Fruit fly (Drosophila melanogaster): ENCODE measurements around the gene CG3708.
A peak's percentile ranks its signal among the peaks of the same experiment; 100 is the strongest.

The CG3708 gene

dm6 chrX:935901-936207, 6.0 kb upstream of the CG3708 start:
- TF ChIP-seq CG8478 (optimal IDR thresholded peaks at IDR 0.05) (no peak), Dll (optimal IDR thresholded peaks at IDR 0.05) (no peak), usp (GFP tag; optimal IDR thresholded peaks at IDR 0.05) (no peak), EcR (GFP tag; optimal IDR thresholded peaks at IDR 0.05) (no peak), pan (optimal IDR thresholded peaks at IDR 0.05) (no peak), psq (optimal IDR thresholded peaks at IDR 0.05) (no peak)

- peak; percentile 4 for TF ChIP-seq CG8478 (optimal IDR thresholded peaks at IDR 0.05)
- TF ChIP-seq EcR (GFP tag; optimal IDR thresholded peaks at IDR 0.05) = no peak
Observed at dm6 chrX:935049-935900, 5.4 kb upstream of the CG3708 start, which contains the start of gene TRAM. TSS of gene TRAM (plus strand) at chrX:935232.

DNA sequence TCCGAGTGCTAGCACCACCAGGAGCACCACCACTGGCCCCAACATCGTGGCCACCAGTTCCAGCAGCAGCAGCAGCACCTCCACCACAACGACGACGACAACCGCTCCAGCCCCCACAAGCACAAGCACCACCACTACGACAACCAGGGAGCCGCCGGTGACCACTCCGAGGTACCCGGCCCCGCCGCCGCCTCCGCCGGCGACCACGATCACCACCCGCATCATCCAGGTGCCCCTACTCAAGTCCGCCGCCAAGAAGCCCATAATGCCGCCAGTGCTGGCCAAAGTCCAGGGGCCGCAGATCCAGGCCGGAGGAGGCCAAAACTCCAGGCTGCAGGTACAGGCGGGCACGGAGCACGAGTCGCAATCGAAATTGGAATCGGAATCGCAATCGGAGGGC, 4.1 kb upstream of the CG3708 start:
- TF ChIP-seq CG8478 (optimal IDR thresholded peaks at IDR 0.05) = no peak
- no peak for TF ChIP-seq EcR (GFP tag; optimal IDR thresholded peaks at IDR 0.05)
- no peak for TF ChIP-seq usp (GFP tag; optimal IDR thresholded peaks at IDR 0.05)
- TF ChIP-seq pan (optimal IDR thresholded peaks at IDR 0.05) = no peak
- no peak for TF ChIP-seq psq (optimal IDR thresholded peaks at IDR 0.05)
- TF ChIP-seq Dll (optimal IDR thresholded peaks at IDR 0.05) = no peak

DNA sequence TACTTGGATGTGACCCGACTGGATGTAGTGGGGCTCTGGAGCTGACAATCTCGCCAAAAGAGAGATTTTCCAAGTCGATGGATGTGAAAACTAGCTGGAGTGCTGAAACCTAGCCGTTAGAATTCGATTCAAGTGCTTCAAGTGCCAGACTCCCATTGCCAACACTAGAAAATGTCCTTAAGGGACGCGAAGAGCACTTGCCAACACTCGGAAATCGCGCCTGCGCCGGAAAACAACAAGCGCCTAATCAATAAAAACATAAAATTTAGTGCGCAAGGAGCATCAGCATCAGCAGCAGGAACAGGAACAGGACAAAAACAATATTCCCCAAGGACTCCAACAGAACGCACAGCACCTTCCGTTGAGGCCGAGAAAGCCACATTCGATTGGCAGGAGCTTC, 3.0 kb upstream of the CG3708 start:
- TF ChIP-seq psq (optimal IDR thresholded peaks at IDR 0.05) (no peak), pan (optimal IDR thresholded peaks at IDR 0.05) (no peak), Dll (optimal IDR thresholded peaks at IDR 0.05) (no peak), usp (GFP tag; optimal IDR thresholded peaks at IDR 0.05) (no peak), EcR (GFP tag; optimal IDR thresholded peaks at IDR 0.05) (no peak), CG8478 (optimal IDR thresholded peaks at IDR 0.05) (no peak)

DNA sequence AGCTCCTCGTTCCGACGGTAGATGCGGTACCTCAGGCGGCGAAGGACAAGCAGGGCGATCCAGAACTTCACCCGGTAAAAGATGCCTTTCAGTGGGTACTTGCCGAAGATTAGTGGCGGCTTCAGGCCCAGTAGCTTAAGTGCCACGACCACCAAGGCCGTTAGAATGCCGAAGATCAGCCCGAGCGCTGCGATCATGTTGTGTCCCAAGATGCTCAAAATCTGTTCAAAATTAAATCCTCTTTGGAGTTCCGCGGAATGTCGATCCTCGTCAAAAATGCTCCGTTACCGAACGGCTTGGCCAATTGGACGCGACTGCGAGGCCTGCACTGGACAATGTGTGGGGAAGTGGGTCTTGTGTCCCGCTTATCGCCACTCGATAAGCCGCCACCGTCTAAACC, 2.3 kb upstream of the CG3708 start, which contains the start of the genes CG32815 and CG3706:
Gene CG32815, plus strand, starts transcription at position 301 of the 400 bp plus-strand sequence.
Gene CG3706, minus strand, starts transcription at position 310 of the 400 bp plus-strand sequence.
- TF ChIP-seq EcR (GFP tag; optimal IDR thresholded peaks at IDR 0.05) (no peak), Dll (optimal IDR thresholded peaks at IDR 0.05) (no peak), CG8478 (optimal IDR thresholded peaks at IDR 0.05) (no peak), usp (GFP tag; optimal IDR thresholded peaks at IDR 0.05) (no peak), psq (optimal IDR thresholded peaks at IDR 0.05) (no peak), pan (optimal IDR thresholded peaks at IDR 0.05) (no peak)

- TF ChIP-seq usp (GFP tag; optimal IDR thresholded peaks at IDR 0.05) = no peak
- TF ChIP-seq CG8478 (optimal IDR thresholded peaks at IDR 0.05) = no peak
- TF ChIP-seq EcR (GFP tag; optimal IDR thresholded peaks at IDR 0.05) = no peak
Observed at dm6 chrX:927863-928257, 2.0 kb downstream of the CG3708 start, which contains the start of the genes CG43867 and MED22. TSS of gene CG43867 (minus strand) at chrX:927975. TSS of gene MED22 (plus strand) at chrX:928139.

dm6 chrX:927209-927862, 2.6 kb downstream of the CG3708 start, which contains the start of gene Lztr1:
TSS of gene Lztr1 (minus strand) at chrX:927582.
- TF ChIP-seq EcR (GFP tag; optimal IDR thresholded peaks at IDR 0.05) (no peak), psq (optimal IDR thresholded peaks at IDR 0.05) (no peak), pan (optimal IDR thresholded peaks at IDR 0.05) (no peak), Dll (optimal IDR thresholded peaks at IDR 0.05) (no peak), usp (GFP tag; optimal IDR thresholded peaks at IDR 0.05) (no peak), CG8478 (optimal IDR thresholded peaks at IDR 0.05) (no peak)

- no peak for TF ChIP-seq CG8478 (optimal IDR thresholded peaks at IDR 0.05)
- TF ChIP-seq EcR (GFP tag; optimal IDR thresholded peaks at IDR 0.05) = no peak
- TF ChIP-seq psq (optimal IDR thresholded peaks at IDR 0.05) = no peak
- TF ChIP-seq usp (GFP tag; optimal IDR thresholded peaks at IDR 0.05) = no peak
- no peak for TF ChIP-seq Dll (optimal IDR thresholded peaks at IDR 0.05)
- TF ChIP-seq pan (optimal IDR thresholded peaks at IDR 0.05) = no peak
Observed at dm6 chrX:921359-921758, 8.5 kb downstream of the CG3708 start.

DNA sequence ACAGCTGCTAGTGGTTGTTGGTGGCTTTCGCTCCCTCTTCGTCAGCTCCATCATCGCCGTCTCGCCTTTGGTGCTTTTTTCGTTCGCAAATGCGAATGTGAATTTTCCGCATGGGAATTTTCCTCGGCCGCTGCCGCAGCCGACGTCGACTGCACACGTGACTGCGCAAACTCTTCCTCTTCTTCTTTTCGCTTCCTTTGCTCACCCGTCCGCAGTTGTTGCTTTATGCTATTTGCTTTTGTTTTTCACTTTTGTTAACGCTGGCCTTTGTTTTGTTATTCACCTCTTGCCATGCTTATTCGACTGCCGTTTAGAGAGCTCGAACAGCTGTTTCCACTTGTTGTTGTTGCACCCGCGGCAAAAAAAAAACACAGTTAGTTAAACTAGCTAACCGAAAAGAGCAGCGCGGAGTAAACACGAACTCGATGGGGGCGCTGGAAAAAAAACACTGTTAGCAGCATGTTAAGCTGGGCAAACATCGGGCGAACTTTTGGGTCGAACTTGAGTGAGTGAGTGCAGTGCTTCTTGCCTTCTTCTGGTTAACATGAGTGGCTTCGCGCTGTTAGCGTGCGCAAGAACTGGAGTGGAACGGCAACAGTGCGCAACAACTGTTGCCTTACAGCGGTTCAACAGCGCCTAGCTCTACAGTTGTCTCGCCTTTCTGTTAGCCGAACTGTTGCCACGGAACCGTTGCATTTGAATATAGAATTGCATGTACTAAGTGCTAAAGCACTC, 21.0 kb downstream of the CG3708 start:
- TF ChIP-seq pan (optimal IDR thresholded peaks at IDR 0.05) = no peak
- no peak for TF ChIP-seq Dll (optimal IDR thresholded peaks at IDR 0.05)

- TF ChIP-seq psq (optimal IDR thresholded peaks at IDR 0.05) = no peak
- TF ChIP-seq Dll (optimal IDR thresholded peaks at IDR 0.05) = no peak
- TF ChIP-seq EcR (GFP tag; optimal IDR thresholded peaks at IDR 0.05) = no peak
- no peak for TF ChIP-seq usp (GFP tag; optimal IDR thresholded peaks at IDR 0.05)
Observed at dm6 chrX:900725-901345, 29.1 kb downstream of the CG3708 start.

DNA sequence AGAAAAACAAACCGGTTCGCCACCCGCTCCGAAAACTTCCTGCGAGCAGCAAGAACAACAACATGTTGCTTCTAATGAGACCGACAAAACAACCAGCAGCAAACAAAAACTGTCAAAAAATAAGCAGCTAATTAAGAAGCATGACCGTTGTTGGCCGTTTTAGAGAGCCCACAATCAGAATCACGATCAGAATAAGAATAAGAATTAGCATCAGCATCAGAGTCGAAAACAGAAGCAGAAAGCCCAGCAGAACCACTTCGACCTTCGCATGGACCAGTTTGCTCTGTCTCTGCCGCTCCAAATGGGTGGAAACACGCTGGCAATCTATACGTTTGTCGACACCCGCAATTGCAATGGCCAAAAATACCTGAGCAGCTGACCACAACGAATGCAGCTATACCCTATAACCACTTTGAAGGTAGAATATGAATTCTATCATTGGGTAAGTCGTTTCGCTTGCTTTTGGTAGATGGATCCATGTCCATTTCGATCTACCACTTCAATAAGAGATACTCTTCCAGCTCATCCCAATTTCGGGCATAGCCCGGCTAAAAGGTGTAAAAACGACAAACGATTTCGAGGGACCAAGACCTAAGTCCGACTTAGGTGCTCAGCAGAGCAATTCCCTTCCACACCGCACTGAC, 30.4 kb downstream of the CG3708 start:
- TF ChIP-seq CG8478 (optimal IDR thresholded peaks at IDR 0.05) (no peak), pan (optimal IDR thresholded peaks at IDR 0.05) (no peak)

Data from whole organism.